Fruit fly (Drosophila melanogaster): ENCODE measurements around the gene CG7054.

The CG7054 gene

dm6 chr3R:22483537-22483936, 18.8 kb downstream of the CG7054 start:
- TF ChIP-seq Myc (optimal IDR thresholded peaks at IDR 0.05) (no peak), ttk (optimal IDR thresholded peaks at IDR 0.05) (no peak)

dm6 chr3R:22487037-22487492, 22.3 kb downstream of the CG7054 start, which contains the start of gene Pfdn5:
Gene Pfdn5, plus strand, starts transcription at chr3R:22487039.
- TF ChIP-seq Sin3A (optimal IDR thresholded peaks at IDR 0.05): no peak
- TF ChIP-seq insv (optimal IDR thresholded peaks at IDR 0.05): no peak
- no peak for TF ChIP-seq psq (optimal IDR thresholded peaks at IDR 0.05)
- no peak for TF ChIP-seq h (optimal IDR thresholded peaks at IDR 0.05)
- TF ChIP-seq Myc (optimal IDR thresholded peaks at IDR 0.05): no peak
- TF ChIP-seq ttk (optimal IDR thresholded peaks at IDR 0.05): no peak

dm6 chr3R:22488855-22489254, 24.1 kb downstream of the CG7054 start, which contains the start of gene CG5376:
Gene CG5376, minus strand, starts transcription at chr3R:22488955.
- TF ChIP-seq Sin3A (optimal IDR thresholded peaks at IDR 0.05) (no peak), psq (optimal IDR thresholded peaks at IDR 0.05) (no peak), insv (optimal IDR thresholded peaks at IDR 0.05) (no peak), Myc (optimal IDR thresholded peaks at IDR 0.05) (no peak), h (optimal IDR thresholded peaks at IDR 0.05) (no peak), ttk (optimal IDR thresholded peaks at IDR 0.05) (no peak)

- TF ChIP-seq insv (optimal IDR thresholded peaks at IDR 0.05) (no peak), Sin3A (optimal IDR thresholded peaks at IDR 0.05) (no peak), h (optimal IDR thresholded peaks at IDR 0.05) (no peak), Myc (optimal IDR thresholded peaks at IDR 0.05) (no peak), psq (optimal IDR thresholded peaks at IDR 0.05) (no peak), ttk (optimal IDR thresholded peaks at IDR 0.05) (no peak)
Observed at dm6 chr3R:22491088-22491879, 26.5 kb downstream of the CG7054 start, which contains the start of the genes CCT1 and tHMG1. Gene CCT1, minus strand, starts transcription at chr3R:22491439. Gene tHMG1, plus strand, starts transcription at chr3R:22491829.

dm6 chr3R:22492767-22493166, 28.0 kb downstream of the CG7054 start, which contains the start of gene tHMG2:
Gene tHMG2, plus strand, starts transcription at chr3R:22492953.
- TF ChIP-seq insv (optimal IDR thresholded peaks at IDR 0.05): no peak

- TF ChIP-seq ttk (optimal IDR thresholded peaks at IDR 0.05): no peak
- no peak for TF ChIP-seq Sin3A (optimal IDR thresholded peaks at IDR 0.05)
- no peak for TF ChIP-seq insv (optimal IDR thresholded peaks at IDR 0.05)
- no peak for TF ChIP-seq h (optimal IDR thresholded peaks at IDR 0.05)
- TF ChIP-seq Myc (optimal IDR thresholded peaks at IDR 0.05): no peak
- TF ChIP-seq psq (optimal IDR thresholded peaks at IDR 0.05): no peak
Observed at dm6 chr3R:22494523-22495309, 29.9 kb downstream of the CG7054 start.

dm6 chr3R:22497025-22497424, 32.2 kb downstream of the CG7054 start, which contains the start of gene Octbeta1R:
Gene Octbeta1R, plus strand, starts transcription at chr3R:22497215.
- no peak for TF ChIP-seq Myc (optimal IDR thresholded peaks at IDR 0.05)
- no peak for TF ChIP-seq ttk (optimal IDR thresholded peaks at IDR 0.05)
- TF ChIP-seq h (optimal IDR thresholded peaks at IDR 0.05): no peak
- no peak for TF ChIP-seq insv (optimal IDR thresholded peaks at IDR 0.05)
- no peak for TF ChIP-seq Sin3A (optimal IDR thresholded peaks at IDR 0.05)
- no peak for TF ChIP-seq psq (optimal IDR thresholded peaks at IDR 0.05)

dm6 chr3R:22503630-22504029, 38.8 kb downstream of the CG7054 start:
- TF ChIP-seq Sin3A (optimal IDR thresholded peaks at IDR 0.05) (no peak), h (optimal IDR thresholded peaks at IDR 0.05) (no peak), ttk (optimal IDR thresholded peaks at IDR 0.05) (no peak), Myc (optimal IDR thresholded peaks at IDR 0.05) (no peak), psq (optimal IDR thresholded peaks at IDR 0.05) (no peak), insv (optimal IDR thresholded peaks at IDR 0.05) (no peak)

dm6 chr3R:22515384-22515783, 50.6 kb downstream of the CG7054 start:
- no peak for TF ChIP-seq psq (optimal IDR thresholded peaks at IDR 0.05)
- no peak for TF ChIP-seq ttk (optimal IDR thresholded peaks at IDR 0.05)
- TF ChIP-seq insv (optimal IDR thresholded peaks at IDR 0.05): no peak
- TF ChIP-seq h (optimal IDR thresholded peaks at IDR 0.05): no peak
- no peak for TF ChIP-seq Sin3A (optimal IDR thresholded peaks at IDR 0.05)
- TF ChIP-seq Myc (optimal IDR thresholded peaks at IDR 0.05): no peak

Measured in Kc167 (cell line).